Worm (Caenorhabditis elegans) whole organism, L4 larva: Measurements from ENCODE around the gene T09F3.5.
A peak's percentile ranks its signal among the peaks of the same experiment; 100 is the strongest.

Source experiments
- F26F4.8 ChIP-seq: fragments of 200-800 bp; sonication (Bioruptor generic); conservative IDR thresholded peaks from 2 replicates; pipeline ENCODE4 v1.3.6; 2022; ENCODE audit warnings: missing genetic modification characterization, missing compliant biosample characterization
- F37D6.2 ChIP-seq: sonication (generic microtip); optimal IDR thresholded peaks from 2 replicates; lab custom pipeline; 2016; ENCODE audit warnings: mild to moderate bottlenecking, missing genetic modification characterization, missing compliant biosample characterization
- T20F7.1 ChIP-seq: fragments of 200-800 bp; sonication (Bioruptor generic); optimal IDR thresholded peaks from 2 replicates; lab custom pipeline; 2018; ENCODE audit warnings: mild to moderate bottlenecking, missing genetic modification characterization, missing compliant biosample characterization
- Y5F2A.4 ChIP-seq: fragments of 200-800 bp; sonication (Bioruptor generic); optimal IDR thresholded peaks from 2 replicates; lab custom pipeline; 2018; ENCODE audit warnings: mild to moderate bottlenecking, missing genetic modification characterization, missing compliant biosample characterization
- ZK546.5 ChIP-seq, 2 experiments: sonication (generic microtip); optimal IDR thresholded peaks; 2 replicates each; lab custom pipeline; 2017; ENCODE audit warnings: missing biosample characterization in 2 of 2, missing genetic modification characterization in 2 of 2
- aha-1 ChIP-seq: fragments of 150-350 bp; peaks from one replicate; lab custom pipeline; 2014; ENCODE audit warnings: missing biosample characterization, missing genetic modification characterization
- ama-1 ChIP-seq: fragments of 150-350 bp; optimal IDR thresholded peaks from 2 replicates; lab custom pipeline; 2014; ENCODE audit warnings: inconsistent platforms, mixed read lengths
- attf-4 ChIP-seq: sonication (generic microtip); optimal IDR thresholded peaks from 3 replicates; lab custom pipeline; 2017; ENCODE audit warnings: missing biosample characterization, missing genetic modification characterization
- ceh-28 ChIP-seq: fragments of 150-350 bp; optimal IDR thresholded peaks from 2 replicates; lab custom pipeline; 2014; ENCODE audit warnings: missing biosample characterization, missing genetic modification reagents, missing genetic modification characterization
- ceh-32 ChIP-seq: sonication (generic microtip); optimal IDR thresholded peaks from 2 replicates; lab custom pipeline; 2016; ENCODE audit warnings: mild to moderate bottlenecking, missing genetic modification characterization, missing compliant biosample characterization; ENCODE audit not compliant: poor library complexity
- daf-16 ChIP-seq, 3 experiments: sonication (generic microtip); optimal IDR thresholded peaks; 2 replicates each; lab custom pipeline; 2016 to 2017; ENCODE audit warnings: missing genetic modification characterization in 3 of 3, missing genetic modification reagents in 3 of 3, mild to moderate bottlenecking in 2 of 3, missing compliant biosample characterization in 2 of 3, missing biosample characterization in 1 of 3, moderate library complexity in 1 of 3
- dpl-1 ChIP-seq: fragments of 150-350 bp; optimal IDR thresholded peaks from 2 replicates; lab custom pipeline; 2014; ENCODE audit warnings: missing biosample characterization, missing genetic modification reagents, missing genetic modification characterization
- egl-43 ChIP-seq: fragments of 200-800 bp; sonication (Bioruptor generic); IDR thresholded peaks from 2 replicates; pipeline ENCODE4 v1.3.6; 2022; ENCODE audit warnings: missing genetic modification reagents, missing genetic modification characterization, missing compliant biosample characterization
- fkh-10 ChIP-seq: fragments of 150-350 bp; optimal IDR thresholded peaks from 2 replicates; lab custom pipeline; 2014; ENCODE audit warnings: missing biosample characterization, missing genetic modification reagents, missing genetic modification characterization
- fos-1 ChIP-seq: fragments of 150-350 bp; optimal IDR thresholded peaks from 2 replicates; lab custom pipeline; 2014; ENCODE audit warnings: missing biosample characterization, missing genetic modification characterization
- gei-8 ChIP-seq: fragments of 200-800 bp; sonication (Bioruptor generic); optimal IDR thresholded peaks from 2 replicates; lab custom pipeline; 2018; ENCODE audit warnings: mild to moderate bottlenecking, missing genetic modification characterization, missing compliant biosample characterization
- hlh-11 ChIP-seq: fragments of 200-800 bp; sonication (Bioruptor generic); optimal IDR thresholded peaks from 2 replicates; lab custom pipeline; 2018; ENCODE audit warnings: mild to moderate bottlenecking, missing genetic modification characterization, missing compliant biosample characterization
- hlh-30 ChIP-seq: sonication (generic microtip); optimal IDR thresholded peaks from 2 replicates; lab custom pipeline; 2017; ENCODE audit warnings: antibody characterized with exemption, mild to moderate bottlenecking, missing genetic modification characterization, missing compliant biosample characterization; ENCODE audit not compliant: insufficient read depth
- hmg-1.1 ChIP-seq: fragments of 200-800 bp; sonication (Bioruptor generic); IDR thresholded peaks from 2 replicates; pipeline ENCODE4 v1.3.6; 2022; ENCODE audit warnings: missing genetic modification reagents, missing genetic modification characterization, missing compliant biosample characterization
- jun-1 ChIP-seq: fragments of 150-350 bp; optimal IDR thresholded peaks from 2 replicates; lab custom pipeline; 2014; ENCODE audit warnings: missing biosample characterization, missing genetic modification reagents, missing genetic modification characterization
- lim-7 ChIP-seq: fragments of 200-800 bp; sonication (Bioruptor generic); IDR thresholded peaks from 2 replicates; pipeline ENCODE4 v1.3.6; 2022; ENCODE audit warnings: missing genetic modification characterization, missing compliant biosample characterization
- lin-15B ChIP-seq: fragments of 150-350 bp; sonication (generic microtip); optimal IDR thresholded peaks from 3 replicates; lab custom pipeline; 2014; ENCODE audit warnings: missing biosample characterization, missing genetic modification characterization
- lsy-2 ChIP-seq, 2 experiments: fragments of 150-350 bp in 1 of 2; sonication (generic microtip) in 1 of 2; optimal IDR thresholded peaks; 2 replicates each; lab custom pipeline; 2014 to 2017; ENCODE audit warnings: missing biosample characterization in 2 of 2, missing genetic modification characterization in 2 of 2
- madf-5 ChIP-seq, 2 experiments: fragments of 200-800 bp; sonication (Bioruptor generic); IDR thresholded peaks; 2 replicates each; pipeline ENCODE4 v1.3.6; 2022; ENCODE audit warnings: missing compliant biosample characterization in 2 of 2, missing genetic modification characterization in 2 of 2
- mdt-29 ChIP-seq: fragments of 200-800 bp; sonication (Bioruptor generic); IDR thresholded peaks from 2 replicates; pipeline ENCODE4 v1.3.6; 2022; ENCODE audit warnings: missing genetic modification reagents, missing genetic modification characterization, missing compliant biosample characterization
- mep-1 ChIP-seq: fragments of 150-350 bp; sonication (generic microtip); optimal IDR thresholded peaks from 3 replicates; lab custom pipeline; 2014; ENCODE audit warnings: missing biosample characterization, missing genetic modification characterization
- mxl-2 ChIP-seq: fragments of 200-800 bp; sonication (Bioruptor generic); conservative IDR thresholded peaks from 2 replicates; pipeline ENCODE4 v1.3.6; 2022; ENCODE audit warnings: missing genetic modification reagents, missing genetic modification characterization, missing compliant biosample characterization
- mxl-3 ChIP-seq: fragments of 200-800 bp; sonication (Bioruptor generic); optimal IDR thresholded peaks from 2 replicates; lab custom pipeline; 2018; ENCODE audit warnings: mild to moderate bottlenecking, missing genetic modification characterization, missing compliant biosample characterization
- nhr-102 ChIP-seq: sonication (generic microtip); optimal IDR thresholded peaks from 2 replicates; lab custom pipeline; 2016; ENCODE audit warnings: mild to moderate bottlenecking, missing genetic modification characterization, moderate library complexity, missing compliant biosample characterization
- nhr-11 ChIP-seq: fragments of 150-350 bp; optimal IDR thresholded peaks from 2 replicates; lab custom pipeline; 2014; ENCODE audit warnings: missing biosample characterization, missing genetic modification characterization
- nhr-111 ChIP-seq: fragments of 200-800 bp; sonication (Bioruptor generic); optimal IDR thresholded peaks from 2 replicates; lab custom pipeline; 2018; ENCODE audit warnings: mild to moderate bottlenecking, missing genetic modification characterization, missing compliant biosample characterization
- nhr-25 ChIP-seq: sonication (generic microtip); optimal IDR thresholded peaks from 2 replicates; lab custom pipeline; 2017; ENCODE audit warnings: missing genetic modification characterization, mild to moderate bottlenecking, missing compliant biosample characterization, antibody characterized with exemption, moderate library complexity, borderline replicate concordance; ENCODE audit not compliant: insufficient read depth
- nhr-28 ChIP-seq: fragments of 150-350 bp; optimal IDR thresholded peaks from 2 replicates; lab custom pipeline; 2014; ENCODE audit warnings: missing biosample characterization, missing genetic modification characterization
- nhr-48 ChIP-seq: sonication (generic microtip); optimal IDR thresholded peaks from 2 replicates; lab custom pipeline; 2016; ENCODE audit warnings: mild to moderate bottlenecking, missing genetic modification characterization, missing compliant biosample characterization
- nhr-6 ChIP-seq: fragments of 150-350 bp; optimal IDR thresholded peaks from 2 replicates; lab custom pipeline; 2014; ENCODE audit warnings: missing biosample characterization, missing genetic modification characterization
- pha-4 ChIP-seq, 2 experiments: fragments of 150-350 bp in 1 of 2; fragments of 200-800 bp in 1 of 2; sonication (Bioruptor generic) in 1 of 2; IDR thresholded peaks in 1 of 2; optimal IDR thresholded peaks in 1 of 2; 2 replicates each; pipeline versions ENCODE4 v1.3.6 to Lab custom; 2014 to 2022; ENCODE audit warnings: missing genetic modification characterization in 2 of 2, missing genetic modification reagents in 2 of 2, missing biosample characterization in 1 of 2, missing compliant biosample characterization in 1 of 2
- php-3 ChIP-seq: fragments of 200-800 bp; sonication (Bioruptor generic); IDR thresholded peaks from 2 replicates; pipeline ENCODE4 v1.3.6; 2022; ENCODE audit warnings: missing genetic modification reagents, missing genetic modification characterization, missing compliant biosample characterization
- pqm-1 ChIP-seq: sonication (generic microtip); optimal IDR thresholded peaks from 2 replicates; lab custom pipeline; 2017; ENCODE audit warnings: missing biosample characterization, missing genetic modification characterization
- rbr-2 ChIP-seq: sonication (generic microtip); optimal IDR thresholded peaks from 2 replicates; lab custom pipeline; 2016; ENCODE audit warnings: missing genotype, missing genetic modification characterization, missing compliant biosample characterization
- saeg-2 ChIP-seq: fragments of 200-800 bp; sonication (Bioruptor generic); IDR thresholded peaks from 2 replicates; pipeline ENCODE4 v1.3.6; 2022; ENCODE audit warnings: missing genetic modification reagents, missing genetic modification characterization, missing compliant biosample characterization
- spr-1 ChIP-seq: sonication (generic microtip); optimal IDR thresholded peaks from 2 replicates; lab custom pipeline; 2016; ENCODE audit warnings: mild to moderate bottlenecking, missing genetic modification characterization, missing compliant biosample characterization
- tra-1 ChIP-seq: fragments of 200-800 bp; sonication (Bioruptor generic); IDR thresholded peaks from 2 replicates; pipeline ENCODE4 v1.3.6; 2022; ENCODE audit warnings: missing genetic modification reagents, missing genetic modification characterization, missing compliant biosample characterization
- unc-130 ChIP-seq: sonication (generic microtip); optimal IDR thresholded peaks from 2 replicates; lab custom pipeline; 2016; ENCODE audit warnings: missing genetic modification reagents, missing genetic modification characterization, missing compliant biosample characterization
- unc-39 ChIP-seq: sonication (generic microtip); optimal IDR thresholded peaks from 2 replicates; lab custom pipeline; 2017; ENCODE audit warnings: missing biosample characterization, missing genetic modification characterization
- zfp-2 ChIP-seq: sonication (generic microtip); optimal IDR thresholded peaks from 2 replicates; lab custom pipeline; 2016; ENCODE audit warnings: mild to moderate bottlenecking, missing genetic modification characterization, missing compliant biosample characterization

T09F3.5 gene

DNA sequence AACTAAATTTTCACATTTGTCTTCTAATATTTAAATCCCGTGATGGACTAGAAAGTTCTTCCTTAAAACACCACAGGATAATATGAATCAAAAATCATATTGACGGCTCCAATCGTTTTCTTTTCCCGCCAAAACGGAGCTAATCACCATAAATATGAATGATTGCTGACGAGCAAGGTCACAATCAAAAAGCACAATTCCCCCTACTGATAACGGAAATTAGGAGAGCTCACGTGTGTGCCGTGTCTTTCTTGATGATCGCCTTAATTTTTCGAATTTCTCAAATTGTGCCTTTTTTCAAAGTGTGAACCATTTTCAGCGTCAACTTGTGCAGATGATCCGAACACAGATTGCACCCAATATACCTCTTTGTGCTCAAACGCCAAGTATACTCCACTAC is 47.2 kb downstream of the T09F3.5 start (continued):
- TF ChIP-seq nhr-111 (GFP tag; lab: Kevin White, UChicago) (no peak), jun-1 (no peak)

DNA sequence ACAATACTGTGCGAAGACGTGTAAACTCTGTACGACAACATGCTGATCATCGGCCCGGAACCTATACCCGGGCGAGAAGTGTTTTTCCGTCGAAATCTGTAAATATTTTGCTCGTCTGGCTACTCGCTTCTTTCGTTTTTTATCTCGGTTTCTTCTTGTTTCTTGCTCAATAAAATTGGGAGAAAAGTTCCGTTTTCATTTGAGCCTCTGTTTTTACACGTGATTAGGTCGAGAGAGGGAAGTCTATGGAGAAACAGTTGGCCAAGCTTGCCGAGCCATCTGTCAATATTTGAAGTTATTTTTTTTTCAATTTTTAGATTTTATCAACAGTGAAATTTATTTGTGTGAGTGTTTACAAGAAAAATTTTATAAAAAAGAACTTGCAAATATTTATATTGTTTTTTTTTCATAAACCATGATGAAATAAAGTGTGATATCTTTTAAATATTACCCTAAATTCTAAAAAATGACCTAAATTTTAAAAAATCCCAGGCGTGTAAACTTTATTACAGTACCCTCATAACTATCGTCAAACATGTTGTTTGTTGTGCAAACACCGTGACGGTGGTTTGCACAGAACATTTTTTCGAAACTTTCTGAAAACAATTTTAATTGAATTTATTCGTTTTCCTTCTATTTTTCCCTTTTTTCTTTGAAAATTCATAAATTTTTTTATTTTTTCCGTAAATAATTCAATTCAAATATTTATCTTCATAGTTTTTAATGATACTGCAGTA is 48.5 kb downstream of the T09F3.5 start:
- TF ChIP-seq egl-43 (GFP tag; lab: Robert Waterston, UW) (no peak), nhr-48 (no peak), daf-16 (GFP tag; optimal IDR thresholded peaks at IDR 0.05; lab: Kevin White, UChicago) (peak in 1 of 2 experiments; percentile 97), daf-16 (tag; optimal IDR thresholded peaks at IDR 0.05; lab: Kevin White, UChicago) (peak; percentile 1), saeg-2 (GFP tag; lab: Robert Waterston, UW) (no peak), hlh-30 (tag; lab: Kevin White, UChicago) (peak; percentile 23), ZK546.5 (tag; optimal IDR thresholded peaks at IDR 0.05; lab: Kevin White, UChicago) (no peak), Y5F2A.4 (GFP tag; lab: Kevin White, UChicago) (no peak), hlh-11 (tag; lab: Kevin White, UChicago) (peak; percentile 35), lsy-2 (tag; optimal IDR thresholded peaks at IDR 0.05; lab: Kevin White, UChicago) (peak in 1 of 2 experiments; percentile 80), aha-1 (peak; percentile 71), T20F7.1 (GFP tag; lab: Kevin White, UChicago) (peak; percentile 36)

DNA sequence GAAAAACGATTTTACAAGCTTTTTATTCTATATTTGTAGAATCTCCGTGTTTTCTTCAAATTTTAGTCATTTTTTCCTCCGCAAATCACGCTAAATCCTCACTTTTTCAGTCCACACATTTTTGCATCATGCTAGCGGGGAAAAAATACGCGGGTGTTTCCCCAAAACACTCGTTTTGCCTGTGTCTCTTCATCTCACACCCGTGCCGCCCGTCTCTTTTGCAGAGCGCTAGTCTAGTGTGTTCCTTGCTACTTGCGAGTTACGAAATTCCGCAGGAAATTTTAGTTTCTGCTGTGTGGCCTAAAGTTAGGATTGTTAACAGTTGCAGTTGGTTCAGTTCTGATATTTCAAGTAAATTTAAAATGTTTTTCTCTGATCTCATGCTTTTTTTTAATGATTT is 49.1 kb downstream of the T09F3.5 start:
- no peak for TF ChIP-seq attf-4
- no peak for TF ChIP-seq lin-15B (tag; lab: Kevin White, UChicago)
- TF ChIP-seq ceh-32 (tag; lab: Kevin White, UChicago), result no peak
- TF ChIP-seq tra-1 (GFP tag; lab: Robert Waterston, UW), result peak; percentile 52; the same call in 1 of the 2 replicates
- no peak for TF ChIP-seq madf-5 (GFP tag; IDR thresholded peaks at IDR 0.05; lab: Robert Waterston, UW)
- TF ChIP-seq mxl-2, result no peak
- no peak for TF ChIP-seq mdt-29 (GFP tag; lab: Robert Waterston, UW)
- no peak for TF ChIP-seq pha-4 (GFP tag; IDR thresholded peaks at IDR 0.05; lab: Robert Waterston, UW)
- peak; percentile 8 for TF ChIP-seq pha-4 (tag; optimal IDR thresholded peaks at IDR 0.05; lab: Kevin White, UChicago)
- no peak for TF ChIP-seq F26F4.8
- no peak for TF ChIP-seq php-3 (GFP tag; lab: Robert Waterston, UW)
- TF ChIP-seq lim-7, result no peak
- no peak for TF ChIP-seq nhr-102 (tag; lab: Kevin White, UChicago)
- peak; percentile 77 for TF ChIP-seq nhr-28
- TF ChIP-seq nhr-25 (tag; lab: Kevin White, UChicago), result no peak
- TF ChIP-seq gei-8 (GFP tag; lab: Kevin White, UChicago), result no peak
- TF ChIP-seq zfp-2, result no peak
- TF ChIP-seq hlh-30 (tag; lab: Kevin White, UChicago), result peak; percentile 49
- peak; percentile 64 for TF ChIP-seq hmg-1.1 (GFP tag; lab: Robert Waterston, UW)
- TF ChIP-seq rbr-2 (tag; lab: Kevin White, UChicago), result peak; percentile 33
- TF ChIP-seq unc-130, result no peak
- TF ChIP-seq mep-1, result peak; percentile 3
- no peak for TF ChIP-seq fkh-10 (GFP tag; lab: Kevin White, UChicago)
- no peak for TF ChIP-seq jun-1
- TF ChIP-seq nhr-6 (tag; lab: Kevin White, UChicago), result no peak
- TF ChIP-seq F37D6.2 (tag; lab: Kevin White, UChicago), result no peak
- TF ChIP-seq fos-1, result no peak
- no peak for TF ChIP-seq spr-1 (tag; lab: Kevin White, UChicago)
- peak; percentile 17 for TF ChIP-seq dpl-1
- TF ChIP-seq ceh-28 (tag; lab: Kevin White, UChicago), result no peak
- peak; percentile 23 for TF ChIP-seq ama-1 (lab: Kevin White, UChicago)
- no peak for TF ChIP-seq daf-16 (GFP tag; optimal IDR thresholded peaks at IDR 0.05; lab: Kevin White, UChicago)
- peak; percentile 27 for TF ChIP-seq daf-16 (tag; optimal IDR thresholded peaks at IDR 0.05; lab: Kevin White, UChicago)
- TF ChIP-seq nhr-11 (tag; lab: Kevin White, UChicago), result peak; percentile 75
- no peak for TF ChIP-seq unc-39
- TF ChIP-seq hlh-11 (tag; lab: Kevin White, UChicago), result peak; percentile 28
- peak; percentile 66 for TF ChIP-seq mxl-3 (GFP tag; lab: Kevin White, UChicago)
- TF ChIP-seq pqm-1 (tag; lab: Kevin White, UChicago), result no peak
